Worm (Caenorhabditis elegans) whole organism, L4 larva: ENCODE measurements around the gene K10D11.4.

Source experiments
- Y5F2A.4 ChIP-seq: fragments of 200-800 bp; sonication (Bioruptor generic); optimal IDR thresholded peaks from 2 replicates; lab custom pipeline; 2018; ENCODE audit warnings: mild to moderate bottlenecking, missing genetic modification characterization, missing compliant biosample characterization
- ceh-44 ChIP-seq: fragments of 200-800 bp; sonication (Bioruptor generic); IDR thresholded peaks from 2 replicates; pipeline ENCODE4 v1.3.6; 2022; ENCODE audit warnings: missing genetic modification reagents, missing genetic modification characterization, missing compliant biosample characterization
- ceh-82 ChIP-seq: sonication (generic microtip); optimal IDR thresholded peaks from 2 replicates; lab custom pipeline; 2017; ENCODE audit warnings: missing biosample characterization, missing genetic modification characterization
- mdl-1 ChIP-seq, 2 experiments: fragments of 150-350 bp in 1 of 2; sonication (generic microtip) in 1 of 2; optimal IDR thresholded peaks; 2 replicates each; lab custom pipeline; 2014 to 2017; ENCODE audit warnings: missing biosample characterization in 2 of 2, missing genetic modification characterization in 2 of 2

ce11 chrIV:12965074-12965473, 29.2 kb downstream of the K10D11.4 start, which contains the start of gene dod-22:
- TF ChIP-seq Y5F2A.4 (GFP tag; lab: Kevin White, UChicago) (no peak), ceh-44 (GFP tag; lab: Robert Waterston, UW) (no peak), mdl-1 (tag; optimal IDR thresholded peaks at IDR 0.05; lab: Kevin White, UChicago) (no peak), ceh-82 (no peak)
